Fruit fly (Drosophila melanogaster) whole organism, embryonic: Measurements from ENCODE around the gene Gr93a.

Source experiments
- Abd-B ChIP-seq: fragments of 200-800 bp; sonication (Bioruptor generic); optimal IDR thresholded peaks from 2 replicates; lab custom pipeline; 2018; ENCODE audit warnings: missing biosample characterization, mild to moderate bottlenecking, missing genetic modification characterization, moderate library complexity
- Asciz ChIP-seq: fragments of 200-800 bp; sonication (Bioruptor generic); optimal IDR thresholded peaks from 2 replicates; lab custom pipeline; 2017; ENCODE audit warnings: missing biosample characterization, mild to moderate bottlenecking, missing genetic modification characterization, missing genetic modification reagents
- Bteb2 ChIP-seq: fragments of 200-800 bp; sonication (Bioruptor generic); optimal IDR thresholded peaks from 2 replicates; lab custom pipeline; 2016; ENCODE audit warnings: missing biosample characterization, missing genetic modification characterization
- CG10959 ChIP-seq: fragments of 200-800 bp; sonication (Bioruptor generic); IDR thresholded peaks from 2 replicates; pipeline ENCODE4 v1.3.6; 2022; ENCODE audit warnings: missing biosample characterization, missing genetic modification characterization
- CG10979 ChIP-seq: fragments of 200-800 bp; sonication (Bioruptor generic); optimal IDR thresholded peaks from 2 replicates; lab custom pipeline; 2018; ENCODE audit warnings: missing biosample characterization, mild to moderate bottlenecking, missing genetic modification characterization, moderate library complexity
- CG12391 ChIP-seq: fragments of 200-800 bp; sonication (Bioruptor generic); optimal IDR thresholded peaks from 3 replicates; lab custom pipeline; 2018; ENCODE audit warnings: missing biosample characterization, mild to moderate bottlenecking, missing genetic modification characterization, moderate library complexity
- CG13123 ChIP-seq: fragments of 200-800 bp; sonication (Bioruptor generic); optimal IDR thresholded peaks from 2 replicates; lab custom pipeline; 2016; ENCODE audit warnings: missing biosample characterization, missing genetic modification characterization
- CG2678 ChIP-seq: fragments of 200-800 bp; sonication (Bioruptor generic); optimal IDR thresholded peaks from 3 replicates; lab custom pipeline; 2019; ENCODE audit warnings: missing biosample characterization, mild to moderate bottlenecking, missing genetic modification characterization, moderate library complexity
- CG31441 ChIP-seq: fragments of 200-800 bp; sonication (Bioruptor generic); IDR thresholded peaks from 2 replicates; pipeline ENCODE4 v1.3.6; 2022; ENCODE audit warnings: missing biosample characterization, missing genetic modification characterization
- CG3838 ChIP-seq: fragments of 200-800 bp; sonication (Bioruptor generic); optimal IDR thresholded peaks from 3 replicates; lab custom pipeline; 2016; ENCODE audit warnings: missing biosample characterization, missing genetic modification characterization
- CG4360 ChIP-seq: fragments of 200-800 bp; sonication (Bioruptor generic); IDR thresholded peaks from 2 replicates; pipeline ENCODE4 v1.3.6; 2022; ENCODE audit warnings: missing biosample characterization, missing genetic modification characterization
- CG43689 ChIP-seq: fragments of 200-800 bp; sonication (Bioruptor generic); IDR thresholded peaks from 2 replicates; pipeline ENCODE4 v1.3.6; 2022; ENCODE audit warnings: missing biosample characterization, missing genetic modification characterization
- CG6654 ChIP-seq: fragments of 200-800 bp; sonication (Bioruptor generic); optimal IDR thresholded peaks from 2 replicates; lab custom pipeline; 2017; ENCODE audit warnings: missing biosample characterization, mild to moderate bottlenecking, missing genetic modification characterization
- CG6683 ChIP-seq: fragments of 200-800 bp; sonication (Bioruptor generic); optimal IDR thresholded peaks from 2 replicates; lab custom pipeline; 2017; ENCODE audit warnings: missing biosample characterization, mild to moderate bottlenecking, missing genetic modification characterization, missing genetic modification reagents
- CG6765 ChIP-seq: fragments of 200-800 bp; sonication (Bioruptor generic); optimal IDR thresholded peaks from 3 replicates; lab custom pipeline; 2017; ENCODE audit warnings: missing biosample characterization, mild to moderate bottlenecking, missing genetic modification characterization
- CG7372 ChIP-seq: fragments of 200-800 bp; sonication (Bioruptor generic); IDR thresholded peaks from 2 replicates; pipeline ENCODE4 v1.3.6; 2022; ENCODE audit warnings: missing biosample characterization, missing genetic modification characterization
- CG7556 ChIP-seq: fragments of 200-800 bp; sonication (Bioruptor generic); optimal IDR thresholded peaks from 2 replicates; lab custom pipeline; 2017; ENCODE audit warnings: missing biosample characterization, mild to moderate bottlenecking, missing genetic modification characterization
- CG7786 ChIP-seq: fragments of 200-800 bp; sonication (Bioruptor generic); optimal IDR thresholded peaks from 2 replicates; lab custom pipeline; 2016; ENCODE audit warnings: missing biosample characterization, missing genetic modification characterization
- CG9797 ChIP-seq: fragments of 200-800 bp; sonication (Bioruptor generic); optimal IDR thresholded peaks from 3 replicates; lab custom pipeline; 2018; ENCODE audit warnings: missing biosample characterization, mild to moderate bottlenecking, missing genetic modification characterization
- Camta ChIP-seq: fragments of 200-800 bp; sonication (Bioruptor generic); optimal IDR thresholded peaks from 2 replicates; lab custom pipeline; 2016; ENCODE audit warnings: missing biosample characterization, missing genetic modification characterization
- D ChIP-seq, 2 experiments: fragments of 200-800 bp in 1 of 2; fragments of >200 bp in 1 of 2; sonication (Bioruptor generic) in 1 of 2; optimal IDR thresholded peaks; 2 replicates in 1 of 2; 3 replicates in 1 of 2; lab custom pipeline; 2017; ENCODE audit warnings: mild to moderate bottlenecking in 1 of 2, missing biosample characterization in 1 of 2, missing genetic modification characterization in 1 of 2, missing genetic modification reagents in 1 of 2
- Dp ChIP-seq: fragments of 200-800 bp; sonication (Bioruptor generic); optimal IDR thresholded peaks from 2 replicates; lab custom pipeline; 2018; ENCODE audit warnings: missing biosample characterization, mild to moderate bottlenecking, missing genetic modification characterization, moderate library complexity
- Dref ChIP-seq: fragments of 200-800 bp; sonication (Bioruptor generic); IDR thresholded peaks from 2 replicates; pipeline ENCODE4 v1.3.6; 2022; ENCODE audit warnings: missing biosample characterization, missing genetic modification characterization
- E2f1 ChIP-seq: fragments of 200-800 bp; sonication (Bioruptor generic); IDR thresholded peaks from 2 replicates; pipeline ENCODE4 v1.3.6; 2022; ENCODE audit warnings: missing biosample characterization, missing genetic modification characterization
- HLH4C ChIP-seq: fragments of 200-800 bp; sonication (Bioruptor generic); IDR thresholded peaks from 3 replicates; pipeline ENCODE4 v1.3.6; 2022; ENCODE audit warnings: missing biosample characterization, missing genetic modification characterization; ENCODE audit not compliant: partially characterized antibody
- Hmr ChIP-seq: fragments of 200-800 bp; sonication (Bioruptor generic); optimal IDR thresholded peaks from 3 replicates; lab custom pipeline; 2017; ENCODE audit warnings: mild to moderate bottlenecking, missing biosample characterization, missing genetic modification reagents, missing genetic modification characterization
- Hmx ChIP-seq: fragments of 200-800 bp; sonication (Bioruptor generic); optimal IDR thresholded peaks from 2 replicates; lab custom pipeline; 2016; ENCODE audit warnings: missing biosample characterization, missing genetic modification characterization
- Mad ChIP-seq: fragments of 200-800 bp; sonication (Bioruptor generic); optimal IDR thresholded peaks from 2 replicates; lab custom pipeline; 2016; ENCODE audit warnings: missing biosample characterization, missing genetic modification characterization
- NfI ChIP-seq: fragments of 200-800 bp; sonication (Bioruptor generic); optimal IDR thresholded peaks from 3 replicates; lab custom pipeline; 2018; ENCODE audit warnings: missing biosample characterization, mild to moderate bottlenecking, missing genetic modification characterization, moderate library complexity
- Tbp ChIP-seq: fragments of >200 bp; optimal IDR thresholded peaks from 2 replicates; lab custom pipeline; 2018; ENCODE audit warnings: missing biosample characterization, missing genetic modification characterization
- Trl ChIP-seq, 3 experiments: fragments of >200 bp in 2 of 3; fragments of 200-800 bp in 1 of 3; sonication (Bioruptor generic) in 1 of 3; optimal IDR thresholded peaks; 2 replicates in 1 of 3; 3 replicates in 2 of 3; lab custom pipeline; 2016 to 2017; ENCODE audit warnings: missing biosample characterization in 1 of 3, missing genetic modification characterization in 1 of 3
- Xbp1 ChIP-seq: fragments of 200-800 bp; sonication (Bioruptor generic); optimal IDR thresholded peaks from 3 replicates; lab custom pipeline; 2016; ENCODE audit warnings: missing biosample characterization, mild to moderate bottlenecking, missing genetic modification characterization
- cg ChIP-seq: fragments of 200-800 bp; sonication (Bioruptor generic); optimal IDR thresholded peaks from 3 replicates; lab custom pipeline; 2019; ENCODE audit warnings: missing biosample characterization, mild to moderate bottlenecking, missing genetic modification characterization, moderate library complexity
- danr ChIP-seq: fragments of 200-800 bp; sonication (Bioruptor generic); IDR thresholded peaks from 2 replicates; pipeline ENCODE4 v1.3.6; 2022; ENCODE audit warnings: missing biosample characterization, missing genetic modification characterization
- disco-r ChIP-seq: fragments of 200-800 bp; sonication (Bioruptor generic); optimal IDR thresholded peaks from 2 replicates; lab custom pipeline; 2016; ENCODE audit warnings: missing biosample characterization, missing genetic modification characterization
- exex ChIP-seq: fragments of 200-800 bp; sonication (Bioruptor generic); optimal IDR thresholded peaks from 4 replicates; lab custom pipeline; 2018; ENCODE audit warnings: missing biosample characterization, mild to moderate bottlenecking, missing genetic modification characterization, moderate library complexity
- gem ChIP-seq: fragments of 200-800 bp; sonication (Bioruptor generic); optimal IDR thresholded peaks from 2 replicates; lab custom pipeline; 2019; ENCODE audit warnings: missing biosample characterization, mild to moderate bottlenecking, missing genetic modification characterization, moderate library complexity
- inv ChIP-seq: fragments of 200-800 bp; sonication (Bioruptor generic); IDR thresholded peaks from 2 replicates; pipeline ENCODE4 v1.3.6; 2022; ENCODE audit warnings: missing biosample characterization, missing genetic modification characterization; ENCODE audit not compliant: partially characterized antibody
- luna ChIP-seq: fragments of 200-800 bp; sonication (Bioruptor generic); optimal IDR thresholded peaks from 2 replicates; lab custom pipeline; 2016; ENCODE audit warnings: missing biosample characterization, missing genetic modification characterization
- maf-S ChIP-seq: fragments of 200-800 bp; sonication (Bioruptor generic); optimal IDR thresholded peaks from 2 replicates; lab custom pipeline; 2016; ENCODE audit warnings: missing biosample characterization, missing genetic modification characterization
- org-1 ChIP-seq: fragments of 200-800 bp; sonication (Bioruptor generic); optimal IDR thresholded peaks from 2 replicates; lab custom pipeline; 2017; ENCODE audit warnings: missing biosample characterization, missing genetic modification characterization
- pho ChIP-seq: fragments of 200-800 bp; sonication (Bioruptor generic); optimal IDR thresholded peaks from 2 replicates; lab custom pipeline; 2016; ENCODE audit warnings: missing biosample characterization, missing genetic modification characterization
- schlank ChIP-seq: fragments of 200-800 bp; sonication (Bioruptor generic); optimal IDR thresholded peaks from 2 replicates; lab custom pipeline; 2018; ENCODE audit warnings: missing biosample characterization, mild to moderate bottlenecking, missing genetic modification characterization
- stc ChIP-seq: fragments of 200-800 bp; sonication (Bioruptor generic); IDR thresholded peaks from 2 replicates; pipeline ENCODE4 v1.3.6; 2022; ENCODE audit warnings: missing biosample characterization, missing genetic modification characterization
- tap ChIP-seq: fragments of 200-800 bp; optimal IDR thresholded peaks from 3 replicates; lab custom pipeline; 2019; ENCODE audit warnings: missing biosample characterization, mild to moderate bottlenecking, missing genetic modification characterization, moderate library complexity
- toy ChIP-seq: fragments of 200-800 bp; sonication (Bioruptor generic); IDR thresholded peaks from 2 replicates; pipeline ENCODE4 v1.3.6; 2022; ENCODE audit warnings: missing biosample characterization, missing genetic modification characterization
- twi ChIP-seq: fragments of 200-800 bp; optimal IDR thresholded peaks from 2 replicates; lab custom pipeline; 2019; ENCODE audit warnings: missing biosample characterization, mild to moderate bottlenecking, missing genetic modification characterization, moderate library complexity
- usp ChIP-seq: fragments of >200 bp; optimal IDR thresholded peaks from 2 replicates; lab custom pipeline; 2017; ENCODE audit warnings: missing biosample characterization, missing genetic modification characterization
- vnd ChIP-seq: fragments of 200-800 bp; sonication (Bioruptor generic); IDR thresholded peaks from 3 replicates; pipeline ENCODE4 v1.3.6; 2022; ENCODE audit warnings: missing biosample characterization, missing genetic modification characterization; ENCODE audit not compliant: partially characterized antibody
- wdn ChIP-seq: fragments of 200-800 bp; sonication (Bioruptor generic); IDR thresholded peaks from 2 replicates; pipeline ENCODE4 v1.3.6; 2022; ENCODE audit warnings: missing biosample characterization, missing genetic modification characterization
- z ChIP-seq: fragments of 200-800 bp; sonication (Bioruptor generic); IDR thresholded peaks from 3 replicates; pipeline ENCODE4 v1.3.6; 2022; ENCODE audit warnings: missing biosample characterization, missing genetic modification characterization

Gene Gr93a

dm6 chr3R:21830303-21830707 is 2.0 kb upstream of the Gr93a start (continued):
- TF ChIP-seq Mad (GFP tag; lab: Kevin White, UChicago) (no peak), pho (GFP tag; lab: Kevin White, UChicago) (no peak), Asciz (GFP tag; lab: Kevin White, UChicago) (no peak), CG43689 (GFP tag; lab: Robert Waterston, UW) (no peak), maf-S (GFP tag; lab: Kevin White, UChicago) (no peak), tap (no peak), schlank (tag; lab: Kevin White, UChicago) (no peak), wdn (no peak), CG9797 (GFP tag; lab: Kevin White, UChicago) (no peak), E2f1 (no peak), CG31441 (GFP tag; lab: Robert Waterston, UW) (0 out of 2 replicates have a peak, but pooled peaks have one; percentile 48), CG6683 (GFP tag; lab: Kevin White, UChicago) (no peak), inv (GFP tag; lab: Robert Waterston, UW) (no peak), danr (GFP tag; lab: Robert Waterston, UW) (no peak), Trl (optimal IDR thresholded peaks at IDR 0.05; lab: Kevin White, UChicago) (no peak), Trl (GFP tag; optimal IDR thresholded peaks at IDR 0.05; lab: Kevin White, UChicago) (no peak), CG6765 (GFP tag; lab: Kevin White, UChicago) (no peak), toy (GFP tag; lab: Robert Waterston, UW) (no peak), Xbp1 (GFP tag; lab: Kevin White, UChicago) (no peak), CG4360 (GFP tag; lab: Robert Waterston, UW) (no peak), CG6654 (GFP tag; lab: Kevin White, UChicago) (no peak), HLH4C (no peak), stc (GFP tag; lab: Robert Waterston, UW) (no peak), Hmx (GFP tag; lab: Kevin White, UChicago) (no peak), CG7372 (GFP tag; lab: Robert Waterston, UW) (no peak), CG2678 (peak; percentile 44), D (optimal IDR thresholded peaks at IDR 0.05; lab: Kevin White, UChicago) (no peak), D (GFP tag; optimal IDR thresholded peaks at IDR 0.05; lab: Kevin White, UChicago) (peak; percentile 14), usp (GFP tag; lab: Kevin White, UChicago) (no peak), Dref (GFP tag; lab: Robert Waterston, UW) (no peak), vnd (GFP tag; lab: Robert Waterston, UW) (no peak), Bteb2 (GFP tag; lab: Kevin White, UChicago) (no peak), z (no peak), CG7556 (no peak), Dp (GFP tag; lab: Kevin White, UChicago) (no peak), CG13123 (GFP tag; lab: Kevin White, UChicago) (no peak), luna (GFP tag; lab: Kevin White, UChicago) (no peak), Tbp (GFP tag; lab: Kevin White, UChicago) (no peak), disco-r (GFP tag; lab: Kevin White, UChicago) (no peak), CG12391 (peak; percentile 41), NfI (GFP tag; lab: Kevin White, UChicago) (no peak), org-1 (no peak), cg (no peak), CG7786 (GFP tag; lab: Kevin White, UChicago) (no peak), CG10959 (GFP tag; lab: Robert Waterston, UW) (no peak), CG3838 (GFP tag; lab: Kevin White, UChicago) (no peak), CG10979 (tag; lab: Kevin White, UChicago) (peak; percentile 81), Hmr (GFP tag; lab: Kevin White, UChicago) (no peak), twi (no peak), Abd-B (GFP tag; lab: Kevin White, UChicago) (peak; percentile 30), exex (tag; lab: Kevin White, UChicago) (no peak), gem (tag; lab: Kevin White, UChicago) (peak; percentile 57), Camta (GFP tag; lab: Kevin White, UChicago) (no peak)
